Fruit fly (Drosophila melanogaster) whole organism, wandering third instar larva: ENCODE measurements around the gene Mayo.

Experiments used
- Dif ChIP-seq: fragments of 200-275, 200-300 bp; sonication (Bioruptor generic); optimal IDR thresholded peaks from 2 replicates; lab custom pipeline; 2018; ENCODE audit warnings: missing biosample characterization, missing genetic modification characterization; ENCODE audit not compliant: partially characterized antibody
- GATAd ChIP-seq: sonication (Bioruptor generic); optimal IDR thresholded peaks from 2 replicates; lab custom pipeline; 2016; ENCODE audit warnings: missing biosample characterization, missing genetic modification characterization
- Hnf4 ChIP-seq: fragments of 200-800 bp; sonication (Bioruptor generic); optimal IDR thresholded peaks from 2 replicates; lab custom pipeline; 2016; ENCODE audit warnings: missing biosample characterization, mild to moderate bottlenecking, missing genetic modification characterization
- Hr83 ChIP-seq: fragments of 200-300 bp; sonication (Bioruptor generic); optimal IDR thresholded peaks from 2 replicates; lab custom pipeline; 2016; ENCODE audit warnings: missing biosample characterization, mild to moderate bottlenecking, missing genetic modification characterization, moderate library complexity; ENCODE audit not compliant: poor library complexity, severe bottlenecking
- brk ChIP-seq: fragments of 200-800 bp; sonication (Bioruptor generic); optimal IDR thresholded peaks from 2 replicates; lab custom pipeline; 2016; ENCODE audit warnings: missing biosample characterization, mild to moderate bottlenecking, missing genetic modification characterization
- dsf ChIP-seq: sonication (Bioruptor generic); optimal IDR thresholded peaks from 2 replicates; lab custom pipeline; 2016; ENCODE audit warnings: missing biosample characterization, missing genetic modification characterization, borderline replicate concordance
- foxo ChIP-seq, 2 experiments: fragments of 200-800 bp; sonication (Bioruptor generic); optimal IDR thresholded peaks; 2 replicates in 1 of 2; 3 replicates in 1 of 2; lab custom pipeline; 2016 to 2017; ENCODE audit warnings: missing biosample characterization in 2 of 2, missing genetic modification characterization in 2 of 2
- h ChIP-seq: fragments of 200-800 bp; sonication (Bioruptor generic); optimal IDR thresholded peaks from 3 replicates; lab custom pipeline; 2016; ENCODE audit warnings: missing biosample characterization, mild to moderate bottlenecking, missing genetic modification characterization
- jim ChIP-seq: fragments of 175-275, 200-325 bp; sonication (Bioruptor generic); optimal IDR thresholded peaks from 2 replicates; lab custom pipeline; 2016; ENCODE audit warnings: missing biosample characterization, mild to moderate bottlenecking, missing genetic modification characterization
- lola ChIP-seq: fragments of >200 bp; optimal IDR thresholded peaks from 2 replicates; lab custom pipeline; 2017; ENCODE audit warnings: missing biosample characterization, missing genetic modification characterization
- pan ChIP-seq: fragments of >200 bp; optimal IDR thresholded peaks from 2 replicates; lab custom pipeline; 2017
- psq ChIP-seq: fragments of 200-800 bp; sonication (Bioruptor generic); optimal IDR thresholded peaks from 3 replicates; lab custom pipeline; 2017; ENCODE audit warnings: missing biosample characterization, mild to moderate bottlenecking, missing genetic modification characterization, moderate library complexity
- tai ChIP-seq: sonication (Bioruptor generic); optimal IDR thresholded peaks from 2 replicates; lab custom pipeline; 2016; ENCODE audit warnings: missing biosample characterization, missing genetic modification characterization
- usp ChIP-seq: fragments of >200 bp; optimal IDR thresholded peaks from 2 replicates; lab custom pipeline; 2017; ENCODE audit warnings: missing biosample characterization, missing genetic modification characterization

DNA sequence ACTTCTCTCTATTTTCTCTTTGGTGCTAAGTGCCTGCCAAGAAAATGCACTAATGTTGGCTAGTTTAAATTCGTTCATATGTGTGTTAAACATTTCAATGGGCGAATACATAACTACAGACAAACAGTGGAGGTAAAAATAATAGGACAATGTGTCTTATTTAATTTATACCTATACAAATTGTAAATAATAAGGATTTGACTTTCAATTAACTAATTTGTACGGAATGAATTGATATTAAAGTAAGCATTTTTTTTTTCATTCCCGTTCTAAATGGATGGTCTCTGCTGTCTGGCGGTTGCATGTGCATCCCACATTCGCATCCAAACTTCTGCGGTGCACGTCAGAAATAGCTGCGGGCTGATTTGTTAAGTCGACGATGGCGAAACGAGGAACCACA lies 37.9 kb upstream of the Mayo start:
- TF ChIP-seq dsf (GFP tag; lab: Kevin White, UChicago) (no peak), Hnf4 (GFP tag; lab: Kevin White, UChicago) (no peak), psq (no peak), Dif (GFP tag; lab: Kevin White, UChicago) (no peak), GATAd (GFP tag; lab: Kevin White, UChicago) (no peak), jim (no peak), lola (GFP tag; lab: Kevin White, UChicago) (no peak), h (GFP tag; lab: Kevin White, UChicago) (no peak), tai (GFP tag; lab: Kevin White, UChicago) (no peak), usp (no peak), foxo (GFP tag; optimal IDR thresholded peaks at IDR 0.05; lab: Kevin White, UChicago) (no peak), brk (no peak), Hr83 (GFP tag; lab: Kevin White, UChicago) (no peak), pan (lab: Kevin White, UChicago) (no peak)
